Worm (Caenorhabditis elegans) whole organism, young adult: ENCODE data around the gene mam-2.
"Not testable (repeated sequence)": the region's sequence is repeated elsewhere in the genome, so short reads cannot be mapped to it uniquely, and the experiment has no call there.

Experiments
- D2030.7 ChIP-seq: fragments of 200-800 bp; sonication (Bioruptor generic); IDR thresholded peaks from 2 replicates; pipeline ENCODE4 v1.3.6; 2022; ENCODE audit warnings: missing genetic modification reagents, missing genetic modification characterization, missing compliant biosample characterization
- F39B2.1 ChIP-seq: fragments of 200-800 bp; sonication (Bioruptor generic); IDR thresholded peaks from 2 replicates; pipeline ENCODE4 v1.3.6; 2022; ENCODE audit warnings: missing genetic modification reagents, missing genetic modification characterization, missing compliant biosample characterization
- F49E8.2 ChIP-seq: sonication (generic microtip); optimal IDR thresholded peaks from 3 replicates; lab custom pipeline; 2017; ENCODE audit warnings: missing genetic modification characterization, mild to moderate bottlenecking, missing compliant biosample characterization, antibody characterized with exemption, moderate library complexity; ENCODE audit not compliant: insufficient read depth
- F57A8.1 ChIP-seq: fragments of 200-800 bp; sonication (Bioruptor generic); optimal IDR thresholded peaks from 2 replicates; lab custom pipeline; 2018; ENCODE audit warnings: mild to moderate bottlenecking, missing genetic modification characterization, moderate library complexity, missing compliant biosample characterization
- T07F8.4 ChIP-seq: sonication (generic microtip); optimal IDR thresholded peaks from 2 replicates; lab custom pipeline; 2016; ENCODE audit warnings: mild to moderate bottlenecking, missing genetic modification characterization, moderate library complexity, missing compliant biosample characterization
- Y53G8AR.9 ChIP-seq: fragments of 200-800 bp; sonication (Bioruptor generic); conservative IDR thresholded peaks from 2 replicates; pipeline ENCODE4 v1.3.6; 2022; ENCODE audit warnings: missing genetic modification reagents, missing genetic modification characterization, missing compliant biosample characterization
- akir-1 ChIP-seq: fragments of 200-800 bp; sonication (Bioruptor generic); optimal IDR thresholded peaks from 2 replicates; lab custom pipeline; 2018; ENCODE audit warnings: mild to moderate bottlenecking, missing genetic modification characterization, moderate library complexity, missing compliant biosample characterization
- aptf-2 ChIP-seq: fragments of 200-800 bp; sonication (Bioruptor generic); conservative IDR thresholded peaks from 2 replicates; pipeline ENCODE4 v1.3.6; 2022; ENCODE audit warnings: missing genetic modification reagents, missing genetic modification characterization, missing compliant biosample characterization
- athp-1 ChIP-seq: sonication (generic microtip); optimal IDR thresholded peaks from 2 replicates; lab custom pipeline; 2017; ENCODE audit warnings: mild to moderate bottlenecking, missing genetic modification characterization, missing compliant biosample characterization
- attf-3 ChIP-seq: fragments of 200-800 bp; sonication (Bioruptor generic); conservative IDR thresholded peaks from 2 replicates; pipeline ENCODE4 v1.3.6; 2022; ENCODE audit warnings: missing genetic modification reagents, missing genetic modification characterization, missing compliant biosample characterization
- attf-5 ChIP-seq: fragments of 200-800 bp; sonication (Bioruptor generic); optimal IDR thresholded peaks from 2 replicates; lab custom pipeline; 2018; ENCODE audit warnings: mild to moderate bottlenecking, missing genetic modification characterization, missing compliant biosample characterization
- attf-6 ChIP-seq: fragments of 200-800 bp; sonication (Bioruptor generic); IDR thresholded peaks from 2 replicates; pipeline ENCODE4 v1.3.6; 2022; ENCODE audit warnings: missing genetic modification reagents, missing genetic modification characterization, missing compliant biosample characterization
- bed-1 ChIP-seq: fragments of 200-800 bp; sonication (Bioruptor generic); IDR thresholded peaks from 2 replicates; pipeline ENCODE4 v1.3.6; 2022; ENCODE audit warnings: missing genetic modification reagents, missing genetic modification characterization, missing compliant biosample characterization
- ccch-3 ChIP-seq: fragments of 200-800 bp; sonication (Bioruptor generic); optimal IDR thresholded peaks from 2 replicates; lab custom pipeline; 2018; ENCODE audit warnings: mild to moderate bottlenecking, missing genetic modification characterization, missing compliant biosample characterization
- ceh-91 ChIP-seq: fragments of 200-800 bp; sonication (Bioruptor generic); IDR thresholded peaks from 2 replicates; pipeline ENCODE4 v1.3.6; 2022; ENCODE audit warnings: missing genetic modification reagents, missing genetic modification characterization, missing compliant biosample characterization
- egl-18 ChIP-seq: fragments of 200-800 bp; sonication (Bioruptor generic); IDR thresholded peaks from 2 replicates; pipeline ENCODE4 v1.3.6; 2022; ENCODE audit warnings: missing genetic modification reagents, missing genetic modification characterization, missing compliant biosample characterization
- egl-44 ChIP-seq: fragments of 200-800 bp; sonication (Bioruptor generic); IDR thresholded peaks from 2 replicates; pipeline ENCODE4 v1.3.6; 2022; ENCODE audit warnings: missing genetic modification reagents, missing genetic modification characterization, missing compliant biosample characterization
- ekl-4 ChIP-seq: fragments of 200-800 bp; sonication (Bioruptor generic); IDR thresholded peaks from 2 replicates; pipeline ENCODE4 v1.3.6; 2022; ENCODE audit warnings: missing genetic modification reagents, missing genetic modification characterization, missing compliant biosample characterization
- gei-17 ChIP-seq: fragments of 200-800 bp; sonication (Bioruptor generic); optimal IDR thresholded peaks from 2 replicates; lab custom pipeline; 2018; ENCODE audit warnings: mild to moderate bottlenecking, missing genetic modification characterization, missing compliant biosample characterization
- hmg-1.2 ChIP-seq: fragments of 200-800 bp; sonication (Bioruptor generic); IDR thresholded peaks from 2 replicates; pipeline ENCODE4 v1.3.6; 2022; ENCODE audit warnings: missing genetic modification reagents, missing genetic modification characterization, missing compliant biosample characterization
- hmg-20 ChIP-seq: fragments of 200-800 bp; sonication (Bioruptor generic); IDR thresholded peaks from 2 replicates; pipeline ENCODE4 v1.3.6; 2022; ENCODE audit warnings: missing genetic modification reagents, missing genetic modification characterization, missing compliant biosample characterization
- lsy-27 ChIP-seq: sonication (generic microtip); optimal IDR thresholded peaks from 2 replicates; lab custom pipeline; 2017; ENCODE audit warnings: missing genetic modification characterization, mild to moderate bottlenecking, missing compliant biosample characterization, antibody characterized with exemption, missing genotype, borderline replicate concordance; ENCODE audit not compliant: insufficient read depth
- madf-3 ChIP-seq: fragments of 200-800 bp; sonication (Bioruptor generic); IDR thresholded peaks from 2 replicates; pipeline ENCODE4 v1.3.6; 2022; ENCODE audit warnings: missing genetic modification reagents, missing genetic modification characterization, missing compliant biosample characterization
- mes-4 ChIP-seq: sonication (generic microtip); optimal IDR thresholded peaks from 2 replicates; lab custom pipeline; 2016; ENCODE audit warnings: missing genotype, missing genetic modification characterization, missing compliant biosample characterization
- nfya-1 ChIP-seq: sonication (generic microtip); optimal IDR thresholded peaks from 2 replicates; lab custom pipeline; 2017; ENCODE audit warnings: antibody characterized with exemption, missing compliant biosample characterization, missing genetic modification characterization, borderline replicate concordance; ENCODE audit not compliant: insufficient read depth
- nfya-2 ChIP-seq: fragments of 200-800 bp; sonication (Bioruptor generic); IDR thresholded peaks from 2 replicates; pipeline ENCODE4 v1.3.6; 2022; ENCODE audit warnings: missing genetic modification reagents, missing genetic modification characterization, missing compliant biosample characterization
- nhr-179 ChIP-seq: sonication (generic microtip); optimal IDR thresholded peaks from 2 replicates; lab custom pipeline; 2016; ENCODE audit warnings: mild to moderate bottlenecking, missing genetic modification characterization, missing compliant biosample characterization
- nhr-27 ChIP-seq: fragments of 200-800 bp; sonication (Bioruptor generic); optimal IDR thresholded peaks from 2 replicates; lab custom pipeline; 2018; ENCODE audit warnings: mild to moderate bottlenecking, missing genetic modification characterization, moderate library complexity, missing compliant biosample characterization
- pbrm-1 ChIP-seq: fragments of 200-800 bp; sonication (Bioruptor generic); IDR thresholded peaks from 2 replicates; pipeline ENCODE4 v1.3.6; 2022; ENCODE audit warnings: missing genetic modification reagents, missing genetic modification characterization, missing compliant biosample characterization
- pha-4 ChIP-seq: fragments of 150-350 bp; sonication (generic microtip); optimal IDR thresholded peaks from 2 replicates; lab custom pipeline; 2014; ENCODE audit warnings: missing biosample characterization, missing genetic modification reagents, missing genetic modification characterization
- sdz-38 ChIP-seq: sonication (generic microtip); optimal IDR thresholded peaks from 2 replicates; lab custom pipeline; 2016; ENCODE audit warnings: missing genotype, missing genetic modification characterization, missing compliant biosample characterization
- sea-2 ChIP-seq: fragments of 200-800 bp; sonication (Bioruptor generic); IDR thresholded peaks from 2 replicates; pipeline ENCODE4 v1.3.6; 2022; ENCODE audit warnings: missing genetic modification characterization, missing compliant biosample characterization
- snpc-1.1 ChIP-seq: sonication (generic microtip); optimal IDR thresholded peaks from 2 replicates; lab custom pipeline; 2017; ENCODE audit warnings: missing genetic modification characterization, mild to moderate bottlenecking, missing compliant biosample characterization, antibody characterized with exemption, moderate library complexity, missing genotype, missing genetic modification reagents; ENCODE audit not compliant: insufficient read depth
- snpc-1.3 ChIP-seq: sonication (generic microtip); optimal IDR thresholded peaks from 2 replicates; lab custom pipeline; 2017; ENCODE audit warnings: missing genetic modification characterization, mild to moderate bottlenecking, missing compliant biosample characterization, antibody characterized with exemption, moderate library complexity, missing genotype, missing genetic modification reagents; ENCODE audit not compliant: insufficient read depth
- snpc-3.4 ChIP-seq: sonication (generic microtip); optimal IDR thresholded peaks from 2 replicates; lab custom pipeline; 2017; ENCODE audit warnings: missing genetic modification characterization, mild to moderate bottlenecking, missing compliant biosample characterization, antibody characterized with exemption, moderate library complexity, missing genotype, missing genetic modification reagents
- snpc-4 ChIP-seq, 5 experiments: fragments of 150-350 bp in 1 of 5; sonication (generic microtip) in 4 of 5; optimal IDR thresholded peaks; 2 replicates each; lab custom pipeline; 2014 to 2018; ENCODE audit warnings: missing genetic modification characterization in 5 of 5, missing biosample characterization in 3 of 5, antibody characterized with exemption in 2 of 5, mild to moderate bottlenecking in 2 of 5, missing compliant biosample characterization in 2 of 5, missing genotype in 2 of 5, moderate library complexity in 2 of 5, missing genetic modification reagents in 1 of 5
- tbx-9 ChIP-seq: sonication (generic microtip); optimal IDR thresholded peaks from 2 replicates; lab custom pipeline; 2016; ENCODE audit warnings: borderline replicate concordance, missing genetic modification characterization, inconsistent platforms, missing compliant biosample characterization
- unc-130 ChIP-seq: sonication (generic microtip); optimal IDR thresholded peaks from 2 replicates; lab custom pipeline; 2016; ENCODE audit warnings: missing genetic modification reagents, missing genetic modification characterization, missing compliant biosample characterization

mam-2 gene

ce11 chrIV:10022991-10023390, 40.0 kb downstream of the mam-2 start, which contains the start of gene F44D12.8:
Gene F44D12.8 (plus strand): TSS chrIV:10023291.
- TF ChIP-seq nfya-1 (no peak), F49E8.2 (tag; lab: Kevin White, UChicago) (no peak)

DNA sequence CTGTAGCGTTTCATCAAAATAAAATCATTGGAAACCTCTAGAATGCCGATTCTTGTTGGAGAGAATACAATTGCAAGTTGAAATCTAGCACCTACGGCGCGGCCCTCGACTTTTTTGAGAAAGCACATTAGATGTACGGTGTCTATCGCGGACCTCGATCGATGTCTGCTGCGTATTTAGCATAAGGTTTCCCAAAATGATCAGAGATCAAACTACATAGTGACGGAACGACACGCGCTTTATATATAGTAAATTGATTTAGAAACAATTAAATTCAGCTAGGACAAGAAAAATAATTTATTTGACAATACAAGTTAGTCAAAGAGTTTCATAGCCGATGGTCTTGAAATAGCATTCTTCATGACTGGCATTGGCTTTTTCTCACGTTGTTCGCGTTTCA, 43.1 kb downstream of the mam-2 start:
- TF ChIP-seq snpc-4 (GFP tag; optimal IDR thresholded peaks at IDR 0.05; lab: Kevin White, UChicago) (no peak), snpc-4 (tag; optimal IDR thresholded peaks at IDR 0.05; lab: Kevin White, UChicago) (peak in 2 of 4 experiments; percentile 62 to 85), snpc-1.1 (tag; lab: Kevin White, UChicago) (peak; percentile 71), pbrm-1 (GFP tag; lab: Robert Waterston, UW) (peak; percentile 54), hmg-1.2 (GFP tag; lab: Robert Waterston, UW) (peak; percentile 51), nhr-179 (tag; lab: Kevin White, UChicago) (no peak)
- TF ChIP-seq, all 124 proteins: peak for 4

- TF ChIP-seq attf-5 (GFP tag; lab: Kevin White, UChicago) (no peak), sdz-38 (tag; lab: Kevin White, UChicago) (no peak), snpc-1.1 (tag; lab: Kevin White, UChicago) (no peak), hmg-20 (GFP tag; lab: Robert Waterston, UW) (no peak), egl-18 (GFP tag; lab: Robert Waterston, UW) (no peak), attf-3 (GFP tag; lab: Robert Waterston, UW) (no peak), gei-17 (GFP tag; lab: Kevin White, UChicago) (no peak), madf-3 (GFP tag; lab: Robert Waterston, UW) (no peak), D2030.7 (GFP tag; lab: Robert Waterston, UW) (no peak), snpc-3.4 (tag; lab: Kevin White, UChicago) (no peak), snpc-1.3 (tag; lab: Kevin White, UChicago) (no peak), nhr-27 (no peak), nfya-1 (no peak), pha-4 (tag; lab: Kevin White, UChicago) (no peak), ccch-3 (GFP tag; lab: Kevin White, UChicago) (no peak), F57A8.1 (GFP tag; lab: Kevin White, UChicago) (no peak), T07F8.4 (tag; lab: Kevin White, UChicago) (no peak), akir-1 (GFP tag; lab: Kevin White, UChicago) (no peak), mes-4 (tag; lab: Kevin White, UChicago) (no peak)
These were observed 44.6 kb downstream of the mam-2 start, which contains the start of gene gipc-2 for ce11 chrIV:10027566-10027965. Gene gipc-2 (minus strand): TSS chrIV:10027666.

ce11 chrIV:10028779-10029178, 45.8 kb downstream of the mam-2 start, which contains the start of the genes F44D12.16 and msd-2:
Gene F44D12.16 (plus strand): TSS chrIV:10029079.
Gene msd-2 (plus strand): TSS chrIV:10029083.
- TF ChIP-seq Y53G8AR.9; F39B2.1 (GFP tag; lab: Robert Waterston, UW); tbx-9: not testable (repeated sequence)

DNA sequence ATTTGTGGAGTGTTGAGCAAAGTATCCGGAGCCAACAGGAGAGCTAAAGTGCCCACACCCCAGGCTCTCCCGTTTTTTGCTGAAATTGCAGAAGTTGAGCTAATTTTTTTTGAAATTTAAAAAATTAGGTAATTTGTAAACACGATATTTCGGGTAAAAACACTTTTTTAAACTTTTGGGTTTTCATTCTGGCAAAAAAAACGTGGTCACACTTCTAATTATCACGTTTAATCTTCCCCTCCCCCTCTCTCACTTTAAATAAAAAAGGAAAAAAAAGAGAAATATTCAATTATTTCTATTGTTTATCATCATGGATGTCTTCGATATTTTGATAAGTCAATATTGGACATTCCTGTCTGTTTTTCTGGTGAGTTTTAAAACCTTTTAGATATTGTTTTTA, 50.1 kb downstream of the mam-2 start, which contains the start of gene F44D12.6:
Gene F44D12.6, plus strand, starts transcription at position 301 of the 400 bp plus-strand sequence.
- TF ChIP-seq D2030.7 (GFP tag; lab: Robert Waterston, UW) (no peak), attf-6 (GFP tag; lab: Robert Waterston, UW) (no peak), bed-1 (GFP tag; lab: Robert Waterston, UW) (no peak), aptf-2 (GFP tag; lab: Robert Waterston, UW) (no peak), lsy-27 (tag; lab: Kevin White, UChicago) (no peak), athp-1 (tag; lab: Kevin White, UChicago) (no peak), ekl-4 (GFP tag; lab: Robert Waterston, UW) (no peak), sdz-38 (tag; lab: Kevin White, UChicago) (no peak), Y53G8AR.9 (no peak), egl-44 (GFP tag; lab: Robert Waterston, UW) (no peak), ceh-91 (no peak), unc-130 (no peak), snpc-4 (GFP tag; optimal IDR thresholded peaks at IDR 0.05; lab: Kevin White, UChicago) (no peak), snpc-4 (tag; optimal IDR thresholded peaks at IDR 0.05; lab: Kevin White, UChicago) (no peak), nfya-2 (no peak), sea-2 (GFP tag; lab: Robert Waterston, UW) (no peak)
